Worm (Caenorhabditis elegans): ENCODE measurements around the gene ugt-48.

ugt-48 gene

DNA sequence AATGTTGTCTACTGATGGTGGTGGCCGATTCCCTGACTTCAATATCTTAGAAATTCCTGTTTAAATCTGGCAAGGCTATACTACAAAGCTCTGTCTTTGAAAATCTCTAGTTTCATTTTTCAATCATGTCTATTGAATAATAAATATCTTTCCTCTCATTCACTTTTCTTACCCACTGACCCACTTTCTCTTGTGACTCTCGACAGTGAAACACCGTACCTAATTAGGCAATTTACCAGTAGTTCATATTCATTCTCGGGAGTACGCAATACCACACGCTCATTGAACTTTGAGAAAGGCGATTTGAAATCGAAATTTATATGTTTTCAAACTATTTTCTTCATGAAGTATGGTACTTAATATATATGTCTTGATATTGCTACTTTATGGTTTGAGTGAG, 37.0 kb upstream of the ugt-48 start, which contains the start of gene CD4.11:
CD4.11 (plus strand) TSS at position 301 of the 400 bp plus-strand sequence.
- TF ChIP-seq tra-4 (tag; optimal IDR thresholded peaks at IDR 0.05) (no peak), hnd-1 (tag; optimal IDR thresholded peaks at IDR 0.05) (no peak), ets-7 (tag; optimal IDR thresholded peaks at IDR 0.05) (no peak), B0310.2 (tag; optimal IDR thresholded peaks at IDR 0.05) (no peak), ceh-13 (GFP tag; optimal IDR thresholded peaks at IDR 0.05) (no peak), ama-1 (optimal IDR thresholded peaks at IDR 0.05) (no peak), pes-1 (GFP tag; IDR thresholded peaks at IDR 0.05) (no peak), sea-1 (GFP tag; conservative IDR thresholded peaks at IDR 0.05) (no peak)

DNA sequence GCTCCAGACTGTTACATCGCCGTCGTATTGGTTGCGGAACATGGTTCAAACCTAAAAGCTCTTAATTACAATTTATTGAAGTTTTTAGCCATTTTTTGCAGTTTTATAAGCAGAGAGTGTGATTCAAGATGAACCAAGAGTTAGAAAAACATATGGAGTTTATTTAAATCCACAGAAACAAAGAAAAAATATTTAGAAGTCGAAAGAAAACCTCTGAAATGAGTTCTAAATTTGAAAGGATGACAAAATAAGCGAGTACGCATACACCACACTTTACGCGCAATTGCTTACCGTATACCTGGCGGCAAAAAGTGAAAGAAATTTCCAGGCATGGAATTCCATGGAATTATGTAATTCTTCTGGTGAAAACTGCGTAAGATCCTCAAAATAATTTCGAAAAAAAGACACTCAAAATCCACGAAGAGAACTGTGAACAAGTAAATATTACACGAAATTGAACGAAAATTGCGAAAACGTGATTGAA, 36.5 kb upstream of the ugt-48 start, which contains the start of gene pas-6:
pas-6 (minus strand) TSS at position 51 of the 484 bp plus-strand sequence.
- TF ChIP-seq F13C5.2 (tag; optimal IDR thresholded peaks at IDR 0.05) (peak; percentile 24), aly-1 (tag; optimal IDR thresholded peaks at IDR 0.05) (no peak)

DNA sequence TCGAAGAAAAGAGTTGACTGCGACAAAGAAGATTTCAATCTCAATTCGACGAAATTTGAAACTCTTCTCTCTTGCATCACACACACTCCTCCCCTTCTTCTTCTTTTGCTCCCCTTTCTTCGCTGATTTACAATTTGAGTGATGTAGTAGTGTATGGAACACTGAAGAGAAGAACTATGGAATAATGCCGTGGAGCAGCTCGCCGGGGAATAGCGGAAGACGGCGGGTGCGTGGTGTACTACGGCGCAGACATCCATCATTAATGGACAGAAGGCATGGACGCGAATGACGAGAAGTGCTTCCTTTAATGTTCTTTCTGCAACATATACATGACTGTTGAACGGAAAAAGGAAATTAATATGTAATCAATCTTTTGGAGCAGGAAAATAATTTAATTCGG, 35.0 kb upstream of the ugt-48 start:
- no peak for TF ChIP-seq aly-1 (tag; optimal IDR thresholded peaks at IDR 0.05)
- TF ChIP-seq hmg-4 (GFP tag; optimal IDR thresholded peaks at IDR 0.05) = no peak
- TF ChIP-seq pes-1 (GFP tag; IDR thresholded peaks at IDR 0.05) = no peak
- TF ChIP-seq sea-1 (GFP tag; conservative IDR thresholded peaks at IDR 0.05) = no peak
- no peak for TF ChIP-seq tra-4 (tag; optimal IDR thresholded peaks at IDR 0.05)
- no peak for TF ChIP-seq tbx-11 (GFP tag; IDR thresholded peaks at IDR 0.05)
- TF ChIP-seq ama-1 (optimal IDR thresholded peaks at IDR 0.05) = no peak
- TF ChIP-seq ets-7 (tag; optimal IDR thresholded peaks at IDR 0.05) = no peak
- TF ChIP-seq hmbx-1 (tag; optimal IDR thresholded peaks at IDR 0.05) = no peak
- TF ChIP-seq flt-1 (GFP tag; IDR thresholded peaks at IDR 0.05) = no peak
- no peak for TF ChIP-seq scrt-1 (GFP tag; IDR thresholded peaks at IDR 0.05)
- no peak for TF ChIP-seq hnd-1 (tag; optimal IDR thresholded peaks at IDR 0.05)
- no peak for TF ChIP-seq F13C5.2 (tag; optimal IDR thresholded peaks at IDR 0.05)
- no peak for TF ChIP-seq B0310.2 (tag; optimal IDR thresholded peaks at IDR 0.05)
- TF ChIP-seq tbx-37 (GFP tag; conservative IDR thresholded peaks at IDR 0.05) = no peak
- TF ChIP-seq ceh-13 (GFP tag; optimal IDR thresholded peaks at IDR 0.05) = no peak

DNA sequence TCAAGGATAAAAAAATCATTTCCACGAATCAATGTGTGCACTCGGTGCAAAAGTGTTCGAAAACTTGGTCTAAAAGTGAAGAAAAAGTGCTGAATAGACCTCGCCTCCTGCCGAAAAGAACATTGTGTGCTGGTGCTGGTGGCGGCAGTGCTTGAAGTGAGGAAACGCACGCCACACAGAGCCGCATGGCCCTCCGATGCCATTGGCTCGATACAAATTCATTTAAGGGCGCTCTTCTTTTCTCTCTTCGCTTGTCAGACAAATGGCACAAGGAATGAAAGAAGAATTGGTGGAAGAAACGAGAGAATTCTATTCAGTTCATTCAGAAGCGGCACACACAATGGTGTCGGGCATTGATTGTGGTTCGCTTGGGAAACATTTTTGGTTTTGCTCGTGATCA, 34.4 kb upstream of the ugt-48 start:
- no peak for TF ChIP-seq F13C5.2 (tag; optimal IDR thresholded peaks at IDR 0.05)
- no peak for TF ChIP-seq hmg-4 (GFP tag; optimal IDR thresholded peaks at IDR 0.05)
- TF ChIP-seq aly-1 (tag; optimal IDR thresholded peaks at IDR 0.05) = no peak
- TF ChIP-seq ama-1 (optimal IDR thresholded peaks at IDR 0.05) = no peak
- no peak for TF ChIP-seq pes-1 (GFP tag; IDR thresholded peaks at IDR 0.05)
- TF ChIP-seq scrt-1 (GFP tag; IDR thresholded peaks at IDR 0.05) = no peak
- no peak for TF ChIP-seq hmbx-1 (tag; optimal IDR thresholded peaks at IDR 0.05)
- no peak for TF ChIP-seq tbx-11 (GFP tag; IDR thresholded peaks at IDR 0.05)
- TF ChIP-seq sea-1 (GFP tag; conservative IDR thresholded peaks at IDR 0.05) = no peak
- no peak for TF ChIP-seq hnd-1 (tag; optimal IDR thresholded peaks at IDR 0.05)
- no peak for TF ChIP-seq ets-7 (tag; optimal IDR thresholded peaks at IDR 0.05)

DNA sequence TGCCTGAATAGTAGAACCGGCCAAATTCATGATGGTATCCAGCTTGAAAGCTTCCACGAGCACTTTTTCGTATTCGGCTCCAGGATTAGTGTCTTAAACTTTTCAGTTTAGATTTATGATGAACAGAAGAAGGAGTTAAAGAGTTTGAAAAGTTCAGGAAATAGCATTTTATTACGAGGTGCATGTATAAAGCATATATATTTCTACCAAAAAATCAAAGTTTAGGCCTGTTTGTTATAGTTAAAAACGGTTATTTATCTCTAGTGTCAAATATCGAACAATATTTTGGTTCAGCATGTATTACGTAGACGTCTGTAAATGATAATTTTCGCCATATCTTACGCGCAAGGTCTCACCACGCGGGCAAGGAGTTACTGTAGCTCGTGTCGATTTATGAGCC, 33.5 kb upstream of the ugt-48 start, which contains the start of gene klc-2:
klc-2 (minus strand) TSS at position 101 of the 400 bp plus-strand sequence.
- TF ChIP-seq tbx-11 (GFP tag; IDR thresholded peaks at IDR 0.05) (no peak), F13C5.2 (tag; optimal IDR thresholded peaks at IDR 0.05) (no peak), aly-1 (tag; optimal IDR thresholded peaks at IDR 0.05) (no peak), ets-7 (tag; optimal IDR thresholded peaks at IDR 0.05) (no peak), ceh-36 (tag; optimal IDR thresholded peaks at IDR 0.05) (no peak), hmg-4 (GFP tag; optimal IDR thresholded peaks at IDR 0.05) (no peak)

DNA sequence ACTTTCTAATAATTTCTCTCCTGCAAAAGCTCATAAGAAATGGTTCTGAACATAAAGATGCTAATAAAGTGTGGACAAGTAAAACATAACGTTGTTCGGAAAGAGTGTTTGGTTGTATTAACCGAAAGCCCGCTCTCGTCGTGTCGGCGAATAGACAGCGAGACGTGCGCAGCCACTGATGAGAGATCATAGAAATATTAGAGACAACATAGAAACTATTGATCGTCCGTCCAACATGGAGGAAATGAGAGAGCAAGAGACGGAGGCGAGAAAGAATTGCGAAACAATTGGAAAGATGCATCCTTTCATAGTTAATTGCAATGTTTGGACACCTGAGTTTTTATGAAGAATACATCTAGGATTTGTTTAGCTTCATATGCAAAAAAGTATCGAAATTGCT, 32.7 kb upstream of the ugt-48 start:
- TF ChIP-seq F13C5.2 (tag; optimal IDR thresholded peaks at IDR 0.05) = peak; percentile 40
- no peak for TF ChIP-seq hmg-4 (GFP tag; optimal IDR thresholded peaks at IDR 0.05)

DNA sequence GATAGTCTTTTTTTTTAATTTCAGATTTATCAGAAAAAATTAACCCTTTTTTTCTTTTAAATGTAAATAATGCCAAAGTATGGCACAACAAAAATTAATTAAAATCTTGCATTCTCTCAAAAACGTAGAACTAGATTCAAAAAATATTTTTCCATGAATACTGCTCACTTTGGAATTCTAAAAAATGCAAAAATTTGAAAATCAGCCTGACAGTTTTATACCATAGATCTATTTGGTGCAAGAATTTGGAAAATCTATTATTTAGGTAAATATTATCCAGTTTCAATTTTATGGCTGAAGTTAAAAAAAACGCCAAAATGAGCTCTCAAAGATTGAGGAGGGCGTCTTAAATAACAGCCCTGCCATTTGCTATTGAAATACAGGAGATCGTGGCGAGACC, 31.8 kb upstream of the ugt-48 start:
- TF ChIP-seq hnd-1 (tag; optimal IDR thresholded peaks at IDR 0.05) (no peak), ama-1 (optimal IDR thresholded peaks at IDR 0.05) (no peak), tbx-11 (GFP tag; IDR thresholded peaks at IDR 0.05) (no peak), flt-1 (GFP tag; IDR thresholded peaks at IDR 0.05) (no peak), hmg-4 (GFP tag; optimal IDR thresholded peaks at IDR 0.05) (no peak), ceh-13 (GFP tag; optimal IDR thresholded peaks at IDR 0.05) (no peak), scrt-1 (GFP tag; IDR thresholded peaks at IDR 0.05) (no peak), tra-4 (tag; optimal IDR thresholded peaks at IDR 0.05) (no peak), sea-1 (GFP tag; conservative IDR thresholded peaks at IDR 0.05) (no peak), tbx-37 (GFP tag; conservative IDR thresholded peaks at IDR 0.05) (no peak), pes-1 (GFP tag; IDR thresholded peaks at IDR 0.05) (no peak)

DNA sequence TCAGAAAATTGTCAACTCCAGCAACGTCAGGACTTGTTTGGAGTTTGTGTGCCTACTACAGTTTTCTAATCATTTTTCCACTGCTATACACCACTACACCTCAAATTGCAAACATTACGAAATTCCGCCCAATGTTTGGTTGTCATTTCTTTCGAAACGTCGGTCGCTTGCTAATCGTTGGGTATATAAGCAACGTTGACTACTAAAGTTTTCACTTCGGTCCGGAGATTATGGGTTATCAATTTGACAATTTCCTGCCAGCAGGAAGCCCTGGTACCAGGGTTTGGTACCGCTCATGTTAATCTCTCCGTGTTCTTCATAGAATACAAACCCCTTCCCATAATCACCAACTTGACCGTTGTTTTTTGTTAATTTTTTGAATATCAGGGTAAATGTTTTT, 28.1 kb upstream of the ugt-48 start:
- TF ChIP-seq ceh-36 (tag; optimal IDR thresholded peaks at IDR 0.05) (no peak), tbx-11 (GFP tag; IDR thresholded peaks at IDR 0.05) (no peak), ama-1 (optimal IDR thresholded peaks at IDR 0.05) (no peak), sea-1 (GFP tag; conservative IDR thresholded peaks at IDR 0.05) (no peak), hmbx-1 (tag; optimal IDR thresholded peaks at IDR 0.05) (no peak), F13C5.2 (tag; optimal IDR thresholded peaks at IDR 0.05) (no peak), scrt-1 (GFP tag; IDR thresholded peaks at IDR 0.05) (no peak), ets-7 (tag; optimal IDR thresholded peaks at IDR 0.05) (no peak), pes-1 (GFP tag; IDR thresholded peaks at IDR 0.05) (no peak)

DNA sequence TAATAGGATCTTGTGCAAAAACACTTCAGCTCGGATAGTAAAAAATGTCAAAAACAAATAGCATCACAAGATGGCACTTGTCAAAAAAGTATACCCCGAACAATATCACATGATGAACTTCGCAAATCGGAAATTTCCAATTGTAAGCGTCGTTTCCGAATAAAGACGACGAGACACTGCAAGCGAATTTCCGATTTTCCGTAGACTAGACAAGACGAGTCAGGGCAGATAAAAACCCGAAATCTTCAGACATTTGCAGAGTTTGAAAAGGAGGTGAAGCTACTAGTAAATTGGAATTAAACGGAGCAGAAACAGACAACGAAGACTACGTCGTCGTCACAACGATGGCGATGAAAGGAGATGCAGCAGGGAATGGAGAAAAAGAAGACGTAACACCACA, 23.8 kb upstream of the ugt-48 start:
- no peak for TF ChIP-seq aly-1 (tag; optimal IDR thresholded peaks at IDR 0.05)
- TF ChIP-seq B0310.2 (tag; optimal IDR thresholded peaks at IDR 0.05) = no peak
- no peak for TF ChIP-seq hnd-1 (tag; optimal IDR thresholded peaks at IDR 0.05)
